Worm (Caenorhabditis elegans) whole organism, late embryonic: Measurements from ENCODE around the gene ttr-43.

Experiments used
- C08G9.2 ChIP-seq: sonication (generic microtip); optimal IDR thresholded peaks from 2 replicates; lab custom pipeline; 2016; ENCODE audit warnings: mild to moderate bottlenecking, missing genetic modification characterization, moderate library complexity, missing compliant biosample characterization
- ama-1 ChIP-seq: fragments of 150-350 bp; optimal IDR thresholded peaks from 2 replicates; lab custom pipeline; 2014
- nhr-11 ChIP-seq: fragments of 150-350 bp; optimal IDR thresholded peaks from 2 replicates; lab custom pipeline; 2014; ENCODE audit warnings: missing biosample characterization, missing genetic modification characterization
- pqm-1 ChIP-seq: sonication (generic microtip); optimal IDR thresholded peaks from 2 replicates; lab custom pipeline; 2016; ENCODE audit warnings: missing genetic modification characterization, missing compliant biosample characterization
- zip-5 ChIP-seq: sonication (generic microtip); optimal IDR thresholded peaks from 2 replicates; lab custom pipeline; 2016; ENCODE audit warnings: missing genetic modification characterization, missing compliant biosample characterization

ce11 chrV:12575846-12576245, 14.7 kb downstream of the ttr-43 start:
- no peak for TF ChIP-seq C08G9.2 (tag; lab: Kevin White, UChicago)
- TF ChIP-seq pqm-1 (tag; lab: Kevin White, UChicago) = no peak
- TF ChIP-seq zip-5 = no peak
- no peak for TF ChIP-seq ama-1 (lab: Kevin White, UChicago)
- no peak for TF ChIP-seq nhr-11 (tag; lab: Kevin White, UChicago)
